Worm (Caenorhabditis elegans) whole organism, early embryonic: Measurements from ENCODE around the gene txt-10.

Experiments used
- B0310.2 ChIP-seq: sonication (generic microtip); optimal IDR thresholded peaks from 2 replicates; lab custom pipeline; 2016; ENCODE audit warnings: mild to moderate bottlenecking, missing genetic modification characterization, missing compliant biosample characterization
- F13C5.2 ChIP-seq: sonication (generic microtip); optimal IDR thresholded peaks from 2 replicates; lab custom pipeline; 2017; ENCODE audit warnings: mild to moderate bottlenecking, missing genetic modification characterization, inconsistent platforms, missing compliant biosample characterization
- aly-1 ChIP-seq: sonication (generic microtip); optimal IDR thresholded peaks from 2 replicates; lab custom pipeline; 2016; ENCODE audit warnings: missing genetic modification characterization, missing compliant biosample characterization
- ama-1 ChIP-seq: fragments of 150-350 bp; optimal IDR thresholded peaks from 2 replicates; lab custom pipeline; 2014
- ceh-13 ChIP-seq: fragments of 200-800 bp; sonication (Bioruptor generic); optimal IDR thresholded peaks from 2 replicates; lab custom pipeline; 2018; ENCODE audit warnings: mild to moderate bottlenecking, missing genetic modification characterization, missing compliant biosample characterization
- ceh-36 ChIP-seq: sonication (generic microtip); optimal IDR thresholded peaks from 2 replicates; lab custom pipeline; 2016; ENCODE audit warnings: missing genetic modification characterization, inconsistent platforms, missing compliant biosample characterization
- ets-7 ChIP-seq: sonication (generic microtip); optimal IDR thresholded peaks from 2 replicates; lab custom pipeline; 2016; ENCODE audit warnings: missing genotype, missing genetic modification characterization, missing compliant biosample characterization
- flt-1 ChIP-seq: fragments of 200-800 bp; sonication (Bioruptor generic); IDR thresholded peaks from 2 replicates; pipeline ENCODE4 v1.3.6; 2022; ENCODE audit warnings: missing genetic modification characterization, missing compliant biosample characterization
- hmbx-1 ChIP-seq: sonication (generic microtip); optimal IDR thresholded peaks from 2 replicates; lab custom pipeline; 2016; ENCODE audit warnings: mild to moderate bottlenecking, missing genetic modification characterization, missing compliant biosample characterization
- hmg-4 ChIP-seq: fragments of 200-800 bp; sonication (Bioruptor generic); optimal IDR thresholded peaks from 2 replicates; lab custom pipeline; 2018; ENCODE audit warnings: mild to moderate bottlenecking, missing genetic modification characterization, missing compliant biosample characterization
- hnd-1 ChIP-seq: sonication (generic microtip); optimal IDR thresholded peaks from 2 replicates; lab custom pipeline; 2016; ENCODE audit warnings: missing genetic modification characterization, missing compliant biosample characterization
- pes-1 ChIP-seq: fragments of 200-800 bp; sonication (Bioruptor generic); IDR thresholded peaks from 2 replicates; pipeline ENCODE4 v1.3.6; 2022; ENCODE audit warnings: missing genetic modification reagents, missing genetic modification characterization, missing compliant biosample characterization
- scrt-1 ChIP-seq: fragments of 200-800 bp; sonication (Bioruptor generic); IDR thresholded peaks from 2 replicates; pipeline ENCODE4 v1.3.6; 2022; ENCODE audit warnings: missing genetic modification characterization, missing compliant biosample characterization
- sea-1 ChIP-seq: fragments of 200-800 bp; sonication (Bioruptor generic); conservative IDR thresholded peaks from 2 replicates; pipeline ENCODE4 v1.3.6; 2022; ENCODE audit warnings: missing genetic modification characterization, missing compliant biosample characterization
- tbx-11 ChIP-seq: fragments of 200-800 bp; sonication (Bioruptor generic); IDR thresholded peaks from 2 replicates; pipeline ENCODE4 v1.3.6; 2022; ENCODE audit warnings: missing genetic modification characterization, missing compliant biosample characterization
- tbx-37 ChIP-seq: fragments of 200-800 bp; sonication (Bioruptor generic); conservative IDR thresholded peaks from 2 replicates; pipeline ENCODE4 v1.3.6; 2022; ENCODE audit warnings: missing genetic modification reagents, missing genetic modification characterization, missing compliant biosample characterization
- tra-4 ChIP-seq: sonication (generic microtip); optimal IDR thresholded peaks from 2 replicates; lab custom pipeline; 2017; ENCODE audit warnings: missing genetic modification characterization, missing compliant biosample characterization

The txt-10 gene

DNA sequence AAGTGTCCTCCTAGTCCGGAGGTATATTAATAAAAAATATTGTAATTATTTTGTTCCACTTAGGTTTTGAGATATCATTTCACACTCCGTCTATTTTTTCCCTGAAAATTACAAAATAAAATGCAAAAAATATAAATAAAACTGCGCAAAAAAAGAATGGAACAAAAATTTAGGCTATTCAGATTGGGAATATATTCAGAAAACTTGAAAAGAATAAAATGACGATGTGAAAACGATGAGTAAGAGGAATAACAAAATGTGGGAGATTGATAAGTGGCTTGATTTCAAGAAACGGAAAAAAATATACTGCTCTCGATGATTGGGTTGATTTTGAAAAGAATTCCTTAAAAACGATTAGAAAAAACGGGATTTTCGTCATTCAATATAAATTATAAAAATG is 18.4 kb downstream of the txt-10 start, which contains the start of gene dmsr-8:
Gene dmsr-8 (minus strand): TSS at position 101 of the 400 bp plus-strand sequence.
- TF ChIP-seq sea-1 (GFP tag; lab: Robert Waterston, UW), result no peak
- no peak for TF ChIP-seq flt-1 (GFP tag; lab: Robert Waterston, UW)
- no peak for TF ChIP-seq ets-7 (tag; lab: Kevin White, UChicago)
- no peak for TF ChIP-seq B0310.2 (tag; lab: Kevin White, UChicago)
- TF ChIP-seq F13C5.2 (tag; lab: Kevin White, UChicago), result no peak
- no peak for TF ChIP-seq pes-1
- TF ChIP-seq tbx-11 (GFP tag; lab: Robert Waterston, UW), result no peak
- TF ChIP-seq tra-4 (tag; lab: Kevin White, UChicago), result no peak
- TF ChIP-seq ceh-13 (GFP tag; lab: Kevin White, UChicago), result no peak
- no peak for TF ChIP-seq hmg-4 (GFP tag; lab: Kevin White, UChicago)
- TF ChIP-seq scrt-1 (GFP tag; lab: Robert Waterston, UW), result no peak
- TF ChIP-seq ceh-36 (tag; lab: Kevin White, UChicago), result no peak
- TF ChIP-seq ama-1 (lab: Kevin White, UChicago), result no peak
- TF ChIP-seq hnd-1, result no peak

ce11 chrV:10508855-10509254 is 23.8 kb downstream of the txt-10 start, which contains the start of gene C35A5.6:
Gene C35A5.6 (plus strand): TSS chrV:10509137.
- no peak for TF ChIP-seq hmg-4 (GFP tag; lab: Kevin White, UChicago)
- no peak for TF ChIP-seq flt-1 (GFP tag; lab: Robert Waterston, UW)
- no peak for TF ChIP-seq tbx-11 (GFP tag; lab: Robert Waterston, UW)
- TF ChIP-seq ama-1 (lab: Kevin White, UChicago), result no peak
- TF ChIP-seq aly-1 (tag; lab: Kevin White, UChicago), result no peak
- no peak for TF ChIP-seq hmbx-1 (tag; lab: Kevin White, UChicago)
- no peak for TF ChIP-seq tbx-37 (GFP tag; lab: Robert Waterston, UW)
- no peak for TF ChIP-seq sea-1 (GFP tag; lab: Robert Waterston, UW)
- TF ChIP-seq B0310.2 (tag; lab: Kevin White, UChicago), result no peak
- no peak for TF ChIP-seq pes-1
- no peak for TF ChIP-seq ets-7 (tag; lab: Kevin White, UChicago)
- TF ChIP-seq F13C5.2 (tag; lab: Kevin White, UChicago), result no peak
- no peak for TF ChIP-seq tra-4 (tag; lab: Kevin White, UChicago)
- no peak for TF ChIP-seq ceh-13 (GFP tag; lab: Kevin White, UChicago)

ce11 chrV:10505553-10505952 is 27.1 kb downstream of the txt-10 start, which contains the start of gene C35A5.5:
Gene C35A5.5 (plus strand): TSS chrV:10505853.
- TF ChIP-seq ceh-13 (GFP tag; lab: Kevin White, UChicago), result no peak
- TF ChIP-seq ama-1 (lab: Kevin White, UChicago), result no peak
- TF ChIP-seq hnd-1, result no peak
- no peak for TF ChIP-seq tbx-37 (GFP tag; lab: Robert Waterston, UW)
- no peak for TF ChIP-seq ets-7 (tag; lab: Kevin White, UChicago)
- no peak for TF ChIP-seq scrt-1 (GFP tag; lab: Robert Waterston, UW)
- TF ChIP-seq sea-1 (GFP tag; lab: Robert Waterston, UW), result no peak
- no peak for TF ChIP-seq flt-1 (GFP tag; lab: Robert Waterston, UW)
- TF ChIP-seq hmg-4 (GFP tag; lab: Kevin White, UChicago), result no peak
- TF ChIP-seq tra-4 (tag; lab: Kevin White, UChicago), result no peak
- TF ChIP-seq ceh-36 (tag; lab: Kevin White, UChicago), result no peak
- no peak for TF ChIP-seq pes-1
- no peak for TF ChIP-seq hmbx-1 (tag; lab: Kevin White, UChicago)
- TF ChIP-seq F13C5.2 (tag; lab: Kevin White, UChicago), result no peak
- TF ChIP-seq tbx-11 (GFP tag; lab: Robert Waterston, UW), result no peak
- no peak for TF ChIP-seq B0310.2 (tag; lab: Kevin White, UChicago)
- no peak for TF ChIP-seq aly-1 (tag; lab: Kevin White, UChicago)

DNA sequence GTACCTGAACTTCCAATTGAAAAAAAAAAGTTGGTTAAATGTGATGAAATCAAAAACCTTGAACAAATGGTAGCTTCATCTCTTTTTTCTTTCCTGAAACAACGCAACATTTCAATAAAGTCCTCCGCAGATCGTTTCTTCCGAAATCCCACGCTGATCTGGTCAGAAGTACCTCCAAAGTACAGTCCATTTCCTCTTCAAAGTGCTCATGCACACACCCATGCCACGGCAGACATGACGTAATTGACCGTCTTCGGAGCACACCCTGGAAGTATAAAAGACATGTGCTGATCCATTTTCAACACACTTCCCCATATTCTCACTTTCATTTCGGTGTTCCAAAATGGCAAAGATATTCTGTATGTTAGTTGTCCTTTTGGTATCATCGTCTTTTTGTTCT is 28.7 kb downstream of the txt-10 start, which contains the start of gene C35A5.10:
Gene C35A5.10 (plus strand): TSS at position 301 of the 400 bp plus-strand sequence.
- TF ChIP-seq flt-1 (GFP tag; lab: Robert Waterston, UW), result no peak
- no peak for TF ChIP-seq tra-4 (tag; lab: Kevin White, UChicago)
- TF ChIP-seq sea-1 (GFP tag; lab: Robert Waterston, UW), result no peak
- TF ChIP-seq tbx-37 (GFP tag; lab: Robert Waterston, UW), result no peak

- TF ChIP-seq ets-7 (tag; lab: Kevin White, UChicago) (no peak), F13C5.2 (tag; lab: Kevin White, UChicago) (no peak), hmg-4 (GFP tag; lab: Kevin White, UChicago) (no peak), scrt-1 (GFP tag; lab: Robert Waterston, UW) (no peak), pes-1 (no peak), B0310.2 (tag; lab: Kevin White, UChicago) (no peak), hnd-1 (no peak), hmbx-1 (tag; lab: Kevin White, UChicago) (no peak), sea-1 (GFP tag; lab: Robert Waterston, UW) (no peak), ama-1 (lab: Kevin White, UChicago) (no peak), ceh-13 (GFP tag; lab: Kevin White, UChicago) (no peak), flt-1 (GFP tag; lab: Robert Waterston, UW) (no peak), tbx-11 (GFP tag; lab: Robert Waterston, UW) (no peak)
Observed at ce11 chrV:10503011-10503410, 29.6 kb downstream of the txt-10 start, which contains the start of gene C35A5.11. Gene C35A5.11 (minus strand): TSS chrV:10503111.

DNA sequence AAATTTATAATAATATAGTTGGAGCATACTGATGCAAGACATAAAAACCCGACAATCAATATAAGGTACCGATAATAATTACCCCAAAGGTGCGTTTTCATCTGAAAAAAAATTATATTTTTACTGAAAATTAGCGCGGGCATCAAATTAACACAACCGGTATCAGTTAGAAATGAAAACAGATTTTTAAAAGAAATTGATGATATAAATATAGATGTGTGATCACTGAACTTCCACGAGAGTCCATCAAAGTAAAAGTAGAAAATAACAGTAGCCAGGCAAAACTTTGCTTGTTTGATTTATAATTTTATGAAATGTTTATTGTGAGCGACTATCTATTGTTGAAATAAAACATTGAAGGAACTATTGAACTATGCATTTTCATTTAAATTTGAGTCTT is 31.3 kb downstream of the txt-10 start, which contains the start of gene C35A5.3:
Gene C35A5.3 (minus strand): TSS at position 101 of the 400 bp plus-strand sequence.
- TF ChIP-seq ets-7 (tag; lab: Kevin White, UChicago) (no peak), sea-1 (GFP tag; lab: Robert Waterston, UW) (no peak), hnd-1 (no peak), hmbx-1 (tag; lab: Kevin White, UChicago) (no peak), tbx-11 (GFP tag; lab: Robert Waterston, UW) (no peak), F13C5.2 (tag; lab: Kevin White, UChicago) (no peak)

ce11 chrV:10496733-10497132 is 35.9 kb downstream of the txt-10 start, which contains the start of gene C35A5.4:
Gene C35A5.4 (plus strand): TSS chrV:10497033.
- TF ChIP-seq flt-1 (GFP tag; lab: Robert Waterston, UW), result no peak
